Worm (Caenorhabditis elegans): ENCODE results near the gene F32D8.2.

Gene F32D8.2

ce11 chrV:10896295-10896694, 12.7 kb downstream of the F32D8.2 start, which contains the start of gene F32D8.13:
Gene F32D8.13 (minus strand): TSS chrV:10896543.
- no peak for TF ChIP-seq alr-1 (tag; optimal IDR thresholded peaks at IDR 0.05; ENCODE audit: borderline replicate concordance)
- TF ChIP-seq lsy-2 (tag; optimal IDR thresholded peaks at IDR 0.05) = peak; percentile 12 to 20
- peak; percentile 14 for TF ChIP-seq elt-2 (tag; optimal IDR thresholded peaks at IDR 0.05)
- TF ChIP-seq nhr-90 (tag; optimal IDR thresholded peaks at IDR 0.05; ENCODE audit: poor library complexity) = peak; percentile 33
- TF ChIP-seq nhr-71 (tag; optimal IDR thresholded peaks at IDR 0.05) = peak; percentile 40
- no peak for TF ChIP-seq unc-130 (tag; optimal IDR thresholded peaks at IDR 0.05)

ce11 chrV:10896706-10897105, 13.1 kb downstream of the F32D8.2 start:
- TF ChIP-seq fkh-8 (tag; optimal IDR thresholded peaks at IDR 0.05) (no peak), elt-3 (tag; optimal IDR thresholded peaks at IDR 0.05) (no peak), efl-1 (optimal IDR thresholded peaks at IDR 0.05) (no peak), efl-1 (GFP tag; optimal IDR thresholded peaks at IDR 0.05 in 1 of 2) (peak in 1 of 2 experiments; percentile 90)

- TF ChIP-seq nhr-84 (tag; optimal IDR thresholded peaks at IDR 0.05) (no peak), blmp-1 (tag; optimal IDR thresholded peaks at IDR 0.05) (no peak), elt-3 (tag; optimal IDR thresholded peaks at IDR 0.05) (no peak), ama-1 (optimal IDR thresholded peaks at IDR 0.05) (no peak), tlp-1 (tag; optimal IDR thresholded peaks at IDR 0.05) (no peak), ceh-8 (GFP tag; optimal IDR thresholded peaks at IDR 0.05) (no peak), fkh-8 (tag; optimal IDR thresholded peaks at IDR 0.05) (no peak), ceh-63 (GFP tag; optimal IDR thresholded peaks at IDR 0.05) (no peak), lin-39 (tag; optimal IDR thresholded peaks at IDR 0.05) (no peak), jun-1 (tag; optimal IDR thresholded peaks at IDR 0.05) (no peak), nhr-90 (tag; optimal IDR thresholded peaks at IDR 0.05; ENCODE audit: poor library complexity) (no peak), nhr-19 (GFP tag; conservative IDR thresholded peaks at IDR 0.05) (no peak), egl-27 (tag; optimal IDR thresholded peaks at IDR 0.05) (no peak), fkh-4 (tag; optimal IDR thresholded peaks at IDR 0.05; ENCODE audit: borderline replicate concordance) (no peak), efl-3 (GFP tag; optimal IDR thresholded peaks at IDR 0.05) (no peak), egl-13 (tag; optimal IDR thresholded peaks at IDR 0.05) (no peak), lsy-2 (tag; optimal IDR thresholded peaks at IDR 0.05) (no peak), nhr-237 (tag; optimal IDR thresholded peaks at IDR 0.05) (no peak)
Measured at ce11 chrV:10897106-10897171, 13.4 kb downstream of the F32D8.2 start, which contains the start of gene sec-61.G. Gene sec-61.G (minus strand): TSS chrV:10897143.

- TF ChIP-seq dsc-1 (tag; optimal IDR thresholded peaks at IDR 0.05) (peak; percentile 99), jun-1 (tag; optimal IDR thresholded peaks at IDR 0.05) (peak; percentile 98), egl-27 (tag; optimal IDR thresholded peaks at IDR 0.05) (peak; percentile 83 to 87), pax-3 (tag; optimal IDR thresholded peaks at IDR 0.05) (peak; percentile 99), nhr-85 (tag) (peak; percentile 100), skn-1 (tag; optimal IDR thresholded peaks at IDR 0.05) (peak; percentile 97), lin-13 (GFP tag; optimal IDR thresholded peaks at IDR 0.05) (peak; percentile 99), efl-1 (optimal IDR thresholded peaks at IDR 0.05) (peak; percentile 100), efl-1 (GFP tag; optimal IDR thresholded peaks at IDR 0.05 in 1 of 2) (peak; percentile 100), hlh-17 (GFP tag; optimal IDR thresholded peaks at IDR 0.05; ENCODE audit: borderline replicate concordance) (peak; percentile 37), swsn-7 (tag; optimal IDR thresholded peaks at IDR 0.05) (peak; percentile 99), lir-3 (tag; optimal IDR thresholded peaks at IDR 0.05; ENCODE audit: poor library complexity) (peak; percentile 94), unc-30 (tag; optimal IDR thresholded peaks at IDR 0.05) (peak; percentile 25), lin-39 (tag; optimal IDR thresholded peaks at IDR 0.05) (peak; percentile 97), aha-1 (tag; optimal IDR thresholded peaks at IDR 0.05) (peak; percentile 97), unc-62 (GFP tag; optimal IDR thresholded peaks at IDR 0.05) (peak; percentile 54), C04F5.9 (tag; optimal IDR thresholded peaks at IDR 0.05) (peak; percentile 96), mab-9 (GFP tag; IDR thresholded peaks at IDR 0.05) (peak; percentile 96), ets-5 (GFP tag; IDR thresholded peaks at IDR 0.05) (no peak), sox-4 (tag; optimal IDR thresholded peaks at IDR 0.05) (peak; percentile 97), nhr-77 (tag; optimal IDR thresholded peaks at IDR 0.05) (peak; percentile 97), elt-2 (tag; optimal IDR thresholded peaks at IDR 0.05) (peak; percentile 97), zip-4 (GFP tag; optimal IDR thresholded peaks at IDR 0.05) (peak; percentile 94), aly-2 (tag; optimal IDR thresholded peaks at IDR 0.05) (peak; percentile 92), isw-1 (GFP tag; IDR thresholded peaks at IDR 0.05) (peak; percentile 96), ztf-11 (tag; optimal IDR thresholded peaks at IDR 0.05) (peak; percentile 56 to 97), C34B4.2 (tag; optimal IDR thresholded peaks at IDR 0.05) (peak; percentile 94), ama-1 (optimal IDR thresholded peaks at IDR 0.05) (peak; percentile 79), ceh-82 (tag; optimal IDR thresholded peaks at IDR 0.05) (peak; percentile 98 to 99 (median 98)), lin-14 (GFP tag; optimal IDR thresholded peaks at IDR 0.05) (peak; percentile 99), ceh-63 (GFP tag; optimal IDR thresholded peaks at IDR 0.05) (peak; percentile 89), nhr-90 (tag; optimal IDR thresholded peaks at IDR 0.05; ENCODE audit: poor library complexity) (peak; percentile 99)
Measured at ce11 chrV:10897172-10897571, 13.6 kb downstream of the F32D8.2 start.
